Fruit fly (Drosophila melanogaster): ENCODE data around the gene CG11608.

DNA sequence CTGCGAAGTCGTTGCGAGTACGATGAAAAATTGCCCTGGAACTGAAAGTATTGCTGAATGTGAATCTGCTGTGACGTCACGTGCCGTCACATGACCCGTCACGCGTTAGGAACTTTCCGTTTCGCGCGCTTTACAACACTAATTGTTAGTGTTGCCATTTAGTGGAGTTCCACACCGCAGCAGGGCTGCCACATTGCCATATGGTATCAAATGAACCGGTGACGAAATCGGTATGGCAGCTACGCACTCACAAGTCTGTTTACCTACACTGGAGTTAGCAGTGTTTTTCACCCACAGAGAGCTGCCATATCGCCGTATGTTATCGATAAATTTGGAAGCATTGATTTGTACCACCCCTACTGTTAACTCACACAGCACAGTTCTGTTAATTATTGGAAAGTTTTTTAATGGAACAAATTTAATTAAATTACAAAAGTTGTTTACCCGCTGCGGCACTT is 10.6 kb upstream of the CG11608 start, which contains the start of the genes Vha55 and Snx3:
- TF ChIP-seq Dll (optimal IDR thresholded peaks at IDR 0.05) (no peak), pan (optimal IDR thresholded peaks at IDR 0.05) (no peak)
